Worm (Caenorhabditis elegans) whole organism, late embryonic: ENCODE results near the gene F22F7.4.

ENCODE experiments used
- K09A11.1 ChIP-seq: sonication (generic microtip); optimal IDR thresholded peaks from 2 replicates; lab custom pipeline; 2017; ENCODE audit warnings: antibody characterized with exemption, mild to moderate bottlenecking, missing genetic modification characterization, missing compliant biosample characterization; ENCODE audit not compliant: insufficient read depth
- T23F11.4 ChIP-seq: fragments of 200-800 bp; sonication (Bioruptor generic); optimal IDR thresholded peaks from 2 replicates; lab custom pipeline; 2018; ENCODE audit warnings: mild to moderate bottlenecking, missing genetic modification characterization, missing compliant biosample characterization
- ceh-19 ChIP-seq: fragments of 200-800 bp; sonication (Bioruptor generic); optimal IDR thresholded peaks from 2 replicates; lab custom pipeline; 2018; ENCODE audit warnings: mild to moderate bottlenecking, missing genetic modification characterization, missing compliant biosample characterization
- ceh-9 ChIP-seq: sonication (generic microtip); optimal IDR thresholded peaks from 2 replicates; lab custom pipeline; 2016; ENCODE audit warnings: mild to moderate bottlenecking, missing genetic modification characterization, inconsistent platforms, missing compliant biosample characterization
- hlh-13 ChIP-seq: fragments of 200-800 bp; sonication (Bioruptor generic); optimal IDR thresholded peaks from 2 replicates; lab custom pipeline; 2018; ENCODE audit warnings: mild to moderate bottlenecking, missing genetic modification characterization, missing compliant biosample characterization
- hlh-30 ChIP-seq: sonication (generic microtip); optimal IDR thresholded peaks from 2 replicates; lab custom pipeline; 2017; ENCODE audit warnings: antibody characterized with exemption, missing genetic modification characterization, missing compliant biosample characterization; ENCODE audit not compliant: insufficient read depth
- hlh-6 ChIP-seq: sonication (generic microtip); optimal IDR thresholded peaks from 2 replicates; lab custom pipeline; 2016; ENCODE audit warnings: missing genotype, missing genetic modification characterization, missing compliant biosample characterization
- lin-11 ChIP-seq: fragments of 200-800 bp; sonication (Bioruptor generic); optimal IDR thresholded peaks from 2 replicates; lab custom pipeline; 2018; ENCODE audit warnings: mild to moderate bottlenecking, missing genetic modification characterization, missing compliant biosample characterization
- sox-4 ChIP-seq: sonication (generic microtip); optimal IDR thresholded peaks from 2 replicates; lab custom pipeline; 2017; ENCODE audit warnings: mild to moderate bottlenecking, missing genetic modification characterization, inconsistent platforms, missing compliant biosample characterization
- tbx-2 ChIP-seq: sonication (generic microtip); optimal IDR thresholded peaks from 2 replicates; lab custom pipeline; 2016; ENCODE audit warnings: missing genetic modification characterization, missing compliant biosample characterization

ce11 chrV:2110368-2110767 is 4.5 kb upstream of the F22F7.4 start, which contains the start of gene F22F7.3:
- no peak for TF ChIP-seq sox-4
- no peak for TF ChIP-seq ceh-19
- no peak for TF ChIP-seq hlh-13 (GFP tag; lab: Kevin White, UChicago)
- no peak for TF ChIP-seq hlh-30
- TF ChIP-seq tbx-2 (tag; lab: Kevin White, UChicago), result no peak
- TF ChIP-seq T23F11.4 (GFP tag; lab: Kevin White, UChicago), result no peak
- TF ChIP-seq ceh-9, result no peak
- no peak for TF ChIP-seq hlh-6 (tag; lab: Kevin White, UChicago)
- TF ChIP-seq lin-11 (tag; lab: Kevin White, UChicago), result no peak
- TF ChIP-seq K09A11.1, result no peak
